Worm (Caenorhabditis elegans) whole organism, L4/young adult: ENCODE measurements around the gene hot-7.

Experiments
- W03F9.2 ChIP-seq: fragments of 150-350 bp; optimal IDR thresholded peaks from 2 replicates; lab custom pipeline; 2014; ENCODE audit warnings: missing biosample characterization, missing genetic modification characterization
- him-1 ChIP-seq: sonication (generic microtip); optimal IDR thresholded peaks from 2 replicates; lab custom pipeline; 2016; ENCODE audit warnings: missing genotype, missing genetic modification reagents, missing genetic modification characterization, missing compliant biosample characterization

ce11 chrII:14186937-14187336, 24.3 kb upstream of the hot-7 start:
- TF ChIP-seq W03F9.2 (tag; lab: Kevin White, UChicago) (no peak), him-1 (tag; lab: Kevin White, UChicago) (no peak)
